Fruit fly (Drosophila melanogaster): ENCODE measurements around the gene dac.
A peak's percentile ranks its signal among the peaks of the same experiment; 100 is the strongest.

Gene dac

DNA sequence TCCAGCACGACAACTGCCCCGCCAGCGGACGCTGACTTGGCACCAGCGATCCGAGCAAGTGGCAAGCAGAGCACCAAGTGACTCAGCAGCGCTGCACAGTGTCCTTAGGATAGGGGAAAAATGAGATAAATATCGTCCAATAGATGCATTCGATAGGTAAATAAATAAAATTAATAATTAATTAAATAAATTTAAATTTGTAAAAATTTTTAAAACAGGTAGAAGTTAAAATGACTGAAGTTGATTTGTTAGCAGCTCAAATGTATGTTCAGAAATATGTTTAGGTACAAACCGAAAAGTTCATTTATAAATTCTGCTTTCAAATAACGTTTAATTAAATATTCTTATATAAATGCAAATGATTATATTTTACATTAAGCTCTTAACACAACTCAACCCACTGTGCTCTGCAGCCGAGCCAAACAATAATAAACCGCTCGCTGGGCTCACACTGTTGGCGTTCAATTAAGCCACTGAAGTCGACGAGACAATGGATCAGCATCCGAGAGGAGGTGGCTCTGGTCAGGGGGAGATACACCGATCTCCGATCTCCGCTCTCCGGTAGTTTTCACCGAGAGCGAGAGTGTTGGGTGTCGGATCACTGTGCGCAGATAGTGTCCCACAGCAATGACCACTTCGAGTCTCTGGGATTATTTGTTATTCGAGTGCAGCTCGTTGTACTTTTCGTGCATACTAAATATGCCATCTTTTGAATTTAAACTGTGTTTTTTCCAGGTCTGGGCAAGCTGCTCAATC lies 37.2 kb downstream of the dac start, which contains the start of gene CG5888 (continued):
- TF ChIP-seq CG4617 (GFP tag; optimal IDR thresholded peaks at IDR 0.05; ENCODE audit: borderline replicate concordance) (no peak), fd96Cb (tag; optimal IDR thresholded peaks at IDR 0.05) (peak; percentile 64), kay (GFP tag; optimal IDR thresholded peaks at IDR 0.05) (peak; percentile 53), CG2202 (tag; optimal IDR thresholded peaks at IDR 0.05) (peak; percentile 56), CG12219 (GFP tag; optimal IDR thresholded peaks at IDR 0.05) (peak; percentile 19), zfh1 (GFP tag; IDR thresholded peaks at IDR 0.05) (peak; percentile 85), CG31388 (GFP tag; optimal IDR thresholded peaks at IDR 0.05) (no peak), CG16813 (GFP tag; IDR thresholded peaks at IDR 0.05; ENCODE audit: partially characterized antibody) (0 out of 3 replicates have a peak, but pooled peaks have one; percentile 32), CG8944 (GFP tag; optimal IDR thresholded peaks at IDR 0.05) (no peak), CoRest (tag; optimal IDR thresholded peaks at IDR 0.05) (peak; percentile 78), CG1233 (GFP tag; optimal IDR thresholded peaks at IDR 0.05) (peak; percentile 10), ewg (GFP tag; optimal IDR thresholded peaks at IDR 0.05) (peak; percentile 47), CG15479 (GFP tag; optimal IDR thresholded peaks at IDR 0.05) (no peak), Hand (GFP tag; optimal IDR thresholded peaks at IDR 0.05) (peak; percentile 40), Usf (GFP tag; optimal IDR thresholded peaks at IDR 0.05) (peak; percentile 48), ato (GFP tag; IDR thresholded peaks at IDR 0.05; ENCODE audit: partially characterized antibody) (no peak), CG7745 (tag; optimal IDR thresholded peaks at IDR 0.05) (no peak), luna (GFP tag; optimal IDR thresholded peaks at IDR 0.05) (no peak), dmrt11E (tag; optimal IDR thresholded peaks at IDR 0.05) (peak; percentile 80), sisA (GFP tag; IDR thresholded peaks at IDR 0.05) (peak; percentile 16; the same call in 1 of the 2 replicates), CG9876 (GFP tag; optimal IDR thresholded peaks at IDR 0.05) (no peak), zfh2 (GFP tag; optimal IDR thresholded peaks at IDR 0.05) (no peak), CG10267 (tag; optimal IDR thresholded peaks at IDR 0.05) (peak; percentile 65), CG10959 (GFP tag; IDR thresholded peaks at IDR 0.05) (no peak), Poxn (GFP tag; IDR thresholded peaks at IDR 0.05) (no peak), CG6654 (GFP tag; optimal IDR thresholded peaks at IDR 0.05) (no peak), Gug (GFP tag; IDR thresholded peaks at IDR 0.05) (no peak), CG12104 (GFP tag; optimal IDR thresholded peaks at IDR 0.05) (peak; percentile 20), dan (GFP tag; IDR thresholded peaks at IDR 0.05) (no peak), h (optimal IDR thresholded peaks at IDR 0.05) (no peak), CG14441 (GFP tag; IDR thresholded peaks at IDR 0.05) (peak; percentile 67), sna (GFP tag; IDR thresholded peaks at IDR 0.05; ENCODE audit: partially characterized antibody) (no peak), Hr78 (GFP tag; optimal IDR thresholded peaks at IDR 0.05) (no peak), tgo (GFP tag; IDR thresholded peaks at IDR 0.05) (peak; percentile 81), CG15073 (GFP tag; optimal IDR thresholded peaks at IDR 0.05) (no peak), chm (GFP tag; IDR thresholded peaks at IDR 0.05) (peak; percentile 57; the same call in 1 of the 2 replicates), CG9817 (tag; optimal IDR thresholded peaks at IDR 0.05) (peak; percentile 24), CG16815 (GFP tag; optimal IDR thresholded peaks at IDR 0.05) (peak; percentile 45), CG6813 (GFP tag; optimal IDR thresholded peaks at IDR 0.05) (peak; percentile 31), grn (GFP tag; optimal IDR thresholded peaks at IDR 0.05) (no peak), Taf1 (GFP tag; IDR thresholded peaks at IDR 0.05) (0 out of 2 replicates have a peak, but pooled peaks have one; percentile 36), gro (GFP tag; optimal IDR thresholded peaks at IDR 0.05) (no peak), hb (GFP tag; IDR thresholded peaks at IDR 0.05; ENCODE audit: partially characterized antibody) (no peak), insv (GFP tag; optimal IDR thresholded peaks at IDR 0.05) (no peak), CG17385 (GFP tag; optimal IDR thresholded peaks at IDR 0.05) (peak; percentile 77), Adf1 (GFP tag; IDR thresholded peaks at IDR 0.05) (peak; percentile 39), kni (GFP tag; optimal IDR thresholded peaks at IDR 0.05) (no peak), CG12391 (tag; optimal IDR thresholded peaks at IDR 0.05) (peak; percentile 78), ash1 (GFP tag; optimal IDR thresholded peaks at IDR 0.05) (no peak)

All from whole organism, embryonic.